Worm (Caenorhabditis elegans): ENCODE data around the gene C53B7.2.
"Not testable (repeated sequence)": the region's sequence is repeated elsewhere in the genome, so short reads cannot be mapped to it uniquely, and the experiment has no call there.

- not testable (repeated sequence) for TF ChIP-seq unc-62 (GFP tag; optimal IDR thresholded peaks at IDR 0.05); cebp-1 (GFP tag; IDR thresholded peaks at IDR 0.05); cebp-1 (tag; optimal IDR thresholded peaks at IDR 0.05); lir-1 (GFP tag; conservative IDR thresholded peaks at IDR 0.05); let-607 (tag; optimal IDR thresholded peaks at IDR 0.05); him-1 (tag; optimal IDR thresholded peaks at IDR 0.05)
Measured at ce11 chrX:6868669-6869068, 22.6 kb downstream of the C53B7.2 start, which contains the start of gene C53B7.6.
